Worm (Caenorhabditis elegans) whole organism, young adult: ENCODE data around the gene T14A8.2.

Experiments used
- pha-4 ChIP-seq: fragments of 150-350 bp; sonication (generic microtip); optimal IDR thresholded peaks from 2 replicates; lab custom pipeline; 2014; ENCODE audit warnings: missing biosample characterization, missing genetic modification reagents, missing genetic modification characterization
- xnd-1 ChIP-seq: sonication (generic microtip); optimal IDR thresholded peaks from 2 replicates; lab custom pipeline; 2016; ENCODE audit warnings: missing genotype, missing genetic modification reagents, missing genetic modification characterization, missing compliant biosample characterization
- ztf-18 ChIP-seq: sonication (generic microtip); optimal IDR thresholded peaks from 2 replicates; lab custom pipeline; 2016; ENCODE audit warnings: missing genotype, mild to moderate bottlenecking, missing genetic modification characterization, missing compliant biosample characterization

- TF ChIP-seq xnd-1 (no peak), pha-4 (tag; lab: Kevin White, UChicago) (no peak), ztf-18 (tag; lab: Kevin White, UChicago) (no peak)
Observed at ce11 chrIV:7846386-7846785, 24.0 kb upstream of the T14A8.2 start, which contains the start of gene C06A6.2.
